Worm (Caenorhabditis elegans): ENCODE data around the gene rbm-26.

rbm-26 gene

DNA sequence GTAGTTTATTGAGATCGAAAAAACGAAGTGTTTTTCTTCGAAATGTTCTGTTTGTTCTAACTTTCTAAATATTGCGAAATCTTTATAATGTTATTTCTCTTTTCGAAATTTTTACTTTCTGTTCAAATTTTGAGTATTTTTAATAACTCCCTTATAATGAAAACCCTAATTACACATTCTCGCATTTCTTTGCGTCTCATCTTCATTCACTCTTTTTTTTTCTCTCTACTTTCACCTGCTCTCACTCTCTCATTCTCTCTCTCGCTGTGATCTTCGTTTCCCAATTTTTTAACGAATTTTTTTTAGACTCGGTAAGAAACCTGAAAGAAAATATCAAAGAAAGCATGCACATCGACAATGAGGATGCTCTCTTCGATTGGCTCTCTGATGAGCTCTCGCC lies at the start of gene rbm-26:
Gene rbm-26 (plus strand): TSS at position 301 of the 400 bp plus-strand sequence.
- TF ChIP-seq nhr-43 (tag; optimal IDR thresholded peaks at IDR 0.05; ENCODE audit: poor library complexity, severe bottlenecking) (no peak), pha-4 (tag; optimal IDR thresholded peaks at IDR 0.05) (peak; percentile 8)

DNA sequence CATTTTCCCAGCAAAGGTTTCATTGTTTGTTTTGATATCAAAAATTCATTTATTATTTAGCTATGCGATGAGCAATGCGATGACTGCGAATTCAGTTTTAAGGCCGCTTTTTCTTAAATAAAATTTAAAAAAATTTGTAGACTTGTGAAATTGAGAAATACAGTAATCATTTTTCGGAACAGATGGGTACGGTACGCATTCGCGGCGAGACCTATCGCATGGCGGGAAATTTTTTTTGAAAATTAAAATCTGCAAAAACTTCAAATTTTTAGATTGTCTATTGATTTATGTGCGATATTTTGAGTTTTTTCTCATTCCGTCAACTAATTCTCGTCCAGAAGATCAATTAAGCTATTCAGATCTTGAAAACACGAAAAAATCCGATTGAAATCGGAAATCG lies 47.8 kb upstream of the rbm-26 start:
- no peak for TF ChIP-seq pha-4 (tag; optimal IDR thresholded peaks at IDR 0.05)
- TF ChIP-seq nhr-25 (tag; optimal IDR thresholded peaks at IDR 0.05) = no peak
- TF ChIP-seq nhr-23 (tag; optimal IDR thresholded peaks at IDR 0.05) = no peak
- TF ChIP-seq hmg-11 (tag; optimal IDR thresholded peaks at IDR 0.05) = no peak
- no peak for TF ChIP-seq ceh-9 (tag; optimal IDR thresholded peaks at IDR 0.05)
- TF ChIP-seq egl-5 (tag; optimal IDR thresholded peaks at IDR 0.05) = no peak
- no peak for TF ChIP-seq nhr-11 (tag; optimal IDR thresholded peaks at IDR 0.05)
- no peak for TF ChIP-seq fkh-10 (GFP tag; optimal IDR thresholded peaks at IDR 0.05)
- no peak for TF ChIP-seq nhr-237 (tag; optimal IDR thresholded peaks at IDR 0.05)
- TF ChIP-seq egl-27 (tag; optimal IDR thresholded peaks at IDR 0.05) = no peak
- no peak for TF ChIP-seq snpc-4 (tag; optimal IDR thresholded peaks at IDR 0.05)
- TF ChIP-seq R02D3.7 (tag; optimal IDR thresholded peaks at IDR 0.05) = no peak
- no peak for TF ChIP-seq skn-1 (tag; optimal IDR thresholded peaks at IDR 0.05)

DNA sequence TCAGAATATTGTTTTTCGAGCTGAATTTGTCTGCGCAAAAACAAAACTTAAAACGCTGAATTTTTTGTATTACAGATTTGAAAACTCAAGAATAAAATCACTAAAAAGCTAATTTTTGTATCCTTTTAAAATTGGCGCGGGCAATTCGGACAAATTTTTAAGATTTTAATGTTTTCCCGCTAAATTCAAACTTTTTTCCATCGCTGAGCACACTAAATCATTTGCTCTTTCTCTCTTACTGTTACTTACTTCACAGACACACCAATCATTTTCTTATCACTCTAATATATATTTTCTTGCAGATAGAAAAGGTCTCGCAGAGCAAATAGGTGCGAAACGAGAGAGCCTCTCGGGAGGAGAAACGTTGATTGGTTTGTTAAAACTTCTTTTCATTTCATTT lies 47.4 kb upstream of the rbm-26 start, which contains the start of gene par-3:
Gene par-3 (plus strand): TSS at position 301 of the 400 bp plus-strand sequence.
- TF ChIP-seq zag-1 (tag; optimal IDR thresholded peaks at IDR 0.05) (no peak), mml-1 (tag; optimal IDR thresholded peaks at IDR 0.05) (no peak), lin-39 (tag; optimal IDR thresholded peaks at IDR 0.05) (no peak), ceh-82 (tag; optimal IDR thresholded peaks at IDR 0.05) (no peak), R02D3.7 (tag; optimal IDR thresholded peaks at IDR 0.05) (no peak), nhr-67 (tag; optimal IDR thresholded peaks at IDR 0.05) (no peak), elt-1 (tag; optimal IDR thresholded peaks at IDR 0.05) (no peak), aly-2 (tag; optimal IDR thresholded peaks at IDR 0.05) (no peak), egl-5 (tag; optimal IDR thresholded peaks at IDR 0.05) (no peak), unc-39 (tag; optimal IDR thresholded peaks at IDR 0.05) (no peak), unc-62 (GFP tag; optimal IDR thresholded peaks at IDR 0.05) (no peak), nhr-12 (tag; optimal IDR thresholded peaks at IDR 0.05) (no peak), jun-1 (tag; optimal IDR thresholded peaks at IDR 0.05) (no peak), fkh-2 (tag; optimal IDR thresholded peaks at IDR 0.05) (no peak), nhr-77 (tag; optimal IDR thresholded peaks at IDR 0.05) (no peak)

DNA sequence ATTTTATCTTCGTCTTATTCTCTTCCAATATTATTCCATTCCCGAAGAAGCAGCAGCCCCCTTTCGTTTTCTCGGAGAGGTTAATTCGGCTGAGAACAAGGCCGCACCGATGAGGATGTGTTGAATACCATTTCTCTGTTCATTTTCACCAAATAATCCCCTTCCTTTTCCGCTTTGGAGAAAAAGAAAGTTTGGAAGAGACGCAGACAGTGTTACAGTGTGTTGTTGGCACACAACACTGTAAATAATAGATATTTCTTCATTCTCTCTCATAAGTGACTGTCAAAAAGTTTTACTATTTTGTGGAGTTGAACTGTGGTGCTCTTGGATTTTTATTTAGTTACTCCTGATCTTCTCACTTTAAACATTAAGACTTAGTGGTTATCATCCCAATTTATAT lies 46.1 kb upstream of the rbm-26 start:
- TF ChIP-seq aly-2 (tag; optimal IDR thresholded peaks at IDR 0.05) (no peak), pha-4 (tag; optimal IDR thresholded peaks at IDR 0.05) (peak; percentile 86), snpc-4 (tag; optimal IDR thresholded peaks at IDR 0.05) (no peak), nhr-25 (tag; optimal IDR thresholded peaks at IDR 0.05) (peak; percentile 58)

DNA sequence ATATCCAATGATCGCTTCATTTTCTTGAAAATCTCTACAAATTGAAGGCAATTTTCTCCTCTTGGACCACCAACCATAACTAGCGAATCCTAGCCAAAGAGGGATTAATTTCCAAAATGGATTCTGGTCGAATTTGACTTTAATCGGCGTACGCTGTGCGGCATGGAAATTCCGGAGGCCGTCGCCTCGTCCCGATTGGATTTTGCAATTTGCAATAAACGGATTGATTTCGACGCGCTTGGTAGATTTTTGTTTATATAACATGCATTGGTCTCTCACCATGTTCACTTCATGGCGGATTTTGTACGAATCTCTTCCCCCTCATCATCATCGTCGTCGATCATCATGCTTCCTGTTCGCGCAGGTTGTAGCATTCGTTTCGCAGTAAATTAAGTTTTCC lies 45.6 kb upstream of the rbm-26 start:
- no peak for TF ChIP-seq nhr-237 (tag; optimal IDR thresholded peaks at IDR 0.05)

DNA sequence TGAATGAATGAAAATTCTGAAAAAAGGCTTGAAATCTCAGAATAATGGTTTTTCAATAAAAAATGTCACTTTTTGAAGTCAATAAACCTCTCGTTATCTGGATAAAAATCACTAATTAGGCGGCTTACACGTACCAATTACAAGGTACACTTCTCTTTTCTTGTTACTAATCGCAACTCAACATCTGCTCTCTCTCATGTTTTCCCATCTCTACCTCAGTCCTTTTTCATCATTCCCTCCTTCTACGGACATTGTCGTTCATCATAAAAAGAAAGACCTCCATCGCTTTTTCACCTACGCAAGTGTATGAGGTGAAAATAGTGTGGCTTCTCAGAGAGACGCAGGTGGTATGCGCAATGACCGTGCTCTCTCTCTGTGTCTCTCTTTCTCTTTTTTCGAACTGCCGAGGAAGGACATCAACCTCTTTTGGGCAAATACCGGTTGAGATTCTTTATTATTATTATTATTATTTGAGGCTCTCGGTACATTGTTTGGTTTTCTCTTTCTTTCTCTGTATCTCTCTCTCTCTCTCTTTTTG lies 43.3 kb upstream of the rbm-26 start:
- TF ChIP-seq fkh-2 (tag; optimal IDR thresholded peaks at IDR 0.05) (no peak), unc-39 (tag; optimal IDR thresholded peaks at IDR 0.05) (no peak), ceh-28 (tag; optimal IDR thresholded peaks at IDR 0.05) (no peak), snpc-4 (tag; optimal IDR thresholded peaks at IDR 0.05) (no peak), hmg-11 (tag; optimal IDR thresholded peaks at IDR 0.05) (peak; percentile 19), zag-1 (tag; optimal IDR thresholded peaks at IDR 0.05) (no peak), nhr-23 (tag; optimal IDR thresholded peaks at IDR 0.05) (no peak), elt-1 (tag; optimal IDR thresholded peaks at IDR 0.05) (peak; percentile 22), elt-2 (tag; optimal IDR thresholded peaks at IDR 0.05) (peak; percentile 3), egl-27 (tag; optimal IDR thresholded peaks at IDR 0.05) (no peak), lsy-12 (tag; optimal IDR thresholded peaks at IDR 0.05) (no peak), ztf-4 (tag; optimal IDR thresholded peaks at IDR 0.05) (no peak), nhr-25 (tag; optimal IDR thresholded peaks at IDR 0.05) (peak; percentile 76), egl-5 (tag; optimal IDR thresholded peaks at IDR 0.05) (no peak), elt-3 (tag; optimal IDR thresholded peaks at IDR 0.05) (no peak), fos-1 (tag; optimal IDR thresholded peaks at IDR 0.05) (no peak), pqm-1 (tag; optimal IDR thresholded peaks at IDR 0.05) (no peak), nfya-1 (tag; optimal IDR thresholded peaks at IDR 0.05; ENCODE audit: insufficient read depth) (peak; percentile 12), nhr-76 (tag; optimal IDR thresholded peaks at IDR 0.05) (no peak), daf-12 (tag; optimal IDR thresholded peaks at IDR 0.05) (no peak), jun-1 (tag; optimal IDR thresholded peaks at IDR 0.05) (no peak), lin-39 (tag; optimal IDR thresholded peaks at IDR 0.05) (no peak), ZK546.5 (tag; optimal IDR thresholded peaks at IDR 0.05) (no peak), pha-4 (tag; optimal IDR thresholded peaks at IDR 0.05) (peak; percentile 37), ceh-16 (tag; optimal IDR thresholded peaks at IDR 0.05) (no peak), ceh-9 (tag; optimal IDR thresholded peaks at IDR 0.05) (no peak)

Data from whole organism, L3 larva.